Fruit fly (Drosophila melanogaster) whole organism, prepupa: ENCODE measurements around the gene CG14300.

Experiments
- Blimp-1 ChIP-seq: fragments of 200-800 bp; sonication (Bioruptor generic); optimal IDR thresholded peaks from 3 replicates; lab custom pipeline; 2017; ENCODE audit warnings: missing biosample characterization, missing genetic modification characterization, mild to moderate bottlenecking, moderate library complexity, missing genetic modification reagents
- CG10631 ChIP-seq: fragments of 200-800 bp; sonication (Bioruptor generic); optimal IDR thresholded peaks from 2 replicates; lab custom pipeline; 2016; ENCODE audit warnings: missing biosample characterization, missing genetic modification characterization
- CG10669 ChIP-seq: fragments of 200-800 bp; sonication (Bioruptor generic); optimal IDR thresholded peaks from 3 replicates; lab custom pipeline; 2018; ENCODE audit warnings: missing biosample characterization, mild to moderate bottlenecking, missing genetic modification characterization, moderate library complexity
- CG11762 ChIP-seq: fragments of 200-800 bp; sonication (Bioruptor generic); optimal IDR thresholded peaks from 3 replicates; lab custom pipeline; 2016; ENCODE audit warnings: missing biosample characterization, missing genetic modification characterization; ENCODE audit not compliant: insufficient read depth
- CG11902 ChIP-seq: fragments of 200-800 bp; sonication (Bioruptor generic); optimal IDR thresholded peaks from 3 replicates; lab custom pipeline; 2016; ENCODE audit warnings: missing biosample characterization, missing genetic modification characterization
- CG16779 ChIP-seq: fragments of 200-800 bp; sonication (Bioruptor generic); optimal IDR thresholded peaks from 3 replicates; lab custom pipeline; 2017; ENCODE audit warnings: missing biosample characterization, mild to moderate bottlenecking, missing genetic modification characterization
- CG31627 ChIP-seq: fragments of 200-800 bp; sonication (Bioruptor generic); optimal IDR thresholded peaks from 3 replicates; lab custom pipeline; 2016; ENCODE audit warnings: missing biosample characterization, missing genetic modification characterization
- CG32006 ChIP-seq: fragments of 200-800 bp; sonication (Bioruptor generic); optimal IDR thresholded peaks from 3 replicates; lab custom pipeline; 2017; ENCODE audit warnings: missing biosample characterization, mild to moderate bottlenecking, missing genetic modification characterization
- CG34406 ChIP-seq: fragments of 200-800 bp; sonication (Bioruptor generic); optimal IDR thresholded peaks from 3 replicates; lab custom pipeline; 2016; ENCODE audit warnings: missing biosample characterization, missing genetic modification characterization
- CG3919 ChIP-seq: fragments of 200-800 bp; sonication (Bioruptor generic); optimal IDR thresholded peaks from 3 replicates; lab custom pipeline; 2016; ENCODE audit warnings: missing biosample characterization, missing genetic modification characterization
- CG4318 ChIP-seq: fragments of 200-800 bp; sonication (Bioruptor generic); optimal IDR thresholded peaks from 3 replicates; lab custom pipeline; 2017; ENCODE audit warnings: missing biosample characterization, mild to moderate bottlenecking, missing genetic modification characterization
- CG6163 ChIP-seq: fragments of 200-800 bp; sonication (Bioruptor generic); IDR thresholded peaks from 3 replicates; pipeline ENCODE4 v1.3.6; 2022; ENCODE audit warnings: missing biosample characterization, missing genetic modification characterization
- CG6276 ChIP-seq: fragments of 200-800 bp; sonication (Bioruptor generic); optimal IDR thresholded peaks from 2 replicates; lab custom pipeline; 2017; ENCODE audit warnings: missing biosample characterization, mild to moderate bottlenecking, missing genetic modification characterization
- CG6792 ChIP-seq: fragments of 200-800 bp; sonication (Bioruptor generic); optimal IDR thresholded peaks from 3 replicates; lab custom pipeline; 2016; ENCODE audit warnings: missing biosample characterization, missing genetic modification characterization
- CG6808 ChIP-seq: fragments of 200-800 bp; sonication (Bioruptor generic); optimal IDR thresholded peaks from 3 replicates; lab custom pipeline; 2017; ENCODE audit warnings: missing biosample characterization, missing genetic modification characterization, mild to moderate bottlenecking, moderate library complexity, missing genetic modification reagents
- CG6854 ChIP-seq: fragments of 200-800 bp; sonication (Bioruptor generic); optimal IDR thresholded peaks from 2 replicates; lab custom pipeline; 2017; ENCODE audit warnings: missing biosample characterization, mild to moderate bottlenecking, missing genetic modification characterization
- CG7368 ChIP-seq: fragments of 200-800 bp; sonication (Bioruptor generic); optimal IDR thresholded peaks from 3 replicates; lab custom pipeline; 2016; ENCODE audit warnings: missing biosample characterization, missing genetic modification characterization
- CG8119 ChIP-seq: fragments of 200-800 bp; sonication (Bioruptor generic); IDR thresholded peaks from 3 replicates; pipeline ENCODE4 v1.3.6; 2022; ENCODE audit warnings: missing biosample characterization, missing genetic modification characterization
- CG9139 ChIP-seq: fragments of 200-800 bp; sonication (Bioruptor generic); optimal IDR thresholded peaks from 3 replicates; lab custom pipeline; 2017; ENCODE audit warnings: missing biosample characterization, mild to moderate bottlenecking, missing genetic modification characterization
- Eip78C ChIP-seq: fragments of 200-800 bp; sonication (Bioruptor generic); peaks from one replicate; lab custom pipeline; 2016; ENCODE audit warnings: missing biosample characterization, missing genetic modification characterization
- Eip93F ChIP-seq: fragments of 200-800 bp; sonication (Bioruptor generic); optimal IDR thresholded peaks from 2 replicates; lab custom pipeline; 2016; ENCODE audit warnings: missing biosample characterization, mild to moderate bottlenecking, missing genetic modification characterization
- Ets21C ChIP-seq: fragments of 200-800 bp; sonication (Bioruptor generic); optimal IDR thresholded peaks from 3 replicates; lab custom pipeline; 2016; ENCODE audit warnings: missing biosample characterization, missing genetic modification characterization
- Ets96B ChIP-seq: fragments of 200-800 bp; optimal IDR thresholded peaks from 2 replicates; lab custom pipeline; 2019; ENCODE audit warnings: missing biosample characterization, mild to moderate bottlenecking, missing genetic modification characterization, moderate library complexity
- Gug ChIP-seq: fragments of 200-800 bp; sonication (Bioruptor generic); IDR thresholded peaks from 2 replicates; pipeline ENCODE4 v1.3.6; 2022; ENCODE audit warnings: missing biosample characterization, missing genetic modification characterization
- Hr38 ChIP-seq: sonication (Bioruptor generic); optimal IDR thresholded peaks from 2 replicates; lab custom pipeline; 2016; ENCODE audit warnings: missing biosample characterization, missing genetic modification characterization
- Hr39 ChIP-seq: fragments of 200-800 bp; sonication (Bioruptor generic); optimal IDR thresholded peaks from 2 replicates; lab custom pipeline; 2016; ENCODE audit warnings: missing biosample characterization, missing genetic modification characterization
- Lpt ChIP-seq: fragments of 200-800 bp; sonication (Bioruptor generic); optimal IDR thresholded peaks from 3 replicates; lab custom pipeline; 2016; ENCODE audit warnings: missing biosample characterization, missing genetic modification characterization
- Met ChIP-seq: fragments of 200-800 bp; sonication (Bioruptor generic); optimal IDR thresholded peaks from 3 replicates; lab custom pipeline; 2016; ENCODE audit warnings: missing biosample characterization, missing genetic modification characterization
- OdsH ChIP-seq: fragments of 200-800 bp; sonication (Bioruptor generic); optimal IDR thresholded peaks from 3 replicates; lab custom pipeline; 2016; ENCODE audit warnings: missing biosample characterization, missing genetic modification characterization
- Sox14 ChIP-seq: fragments of 200-800 bp; sonication (Bioruptor generic); optimal IDR thresholded peaks from 3 replicates; lab custom pipeline; 2016; ENCODE audit warnings: missing biosample characterization, missing genetic modification characterization
- Sox15 ChIP-seq: fragments of 200-800 bp; sonication (Bioruptor generic); optimal IDR thresholded peaks from 3 replicates; lab custom pipeline; 2016; ENCODE audit warnings: missing biosample characterization, missing genetic modification characterization
- achi ChIP-seq: fragments of 200-800 bp; sonication (Bioruptor generic); optimal IDR thresholded peaks from 3 replicates; lab custom pipeline; 2016; ENCODE audit warnings: missing biosample characterization, missing genetic modification characterization
- acj6 ChIP-seq: fragments of 200-800 bp; sonication (Bioruptor generic); optimal IDR thresholded peaks from 3 replicates; lab custom pipeline; 2016; ENCODE audit warnings: missing biosample characterization, missing genetic modification characterization
- dac ChIP-seq: fragments of 200-800 bp; sonication (Bioruptor generic); optimal IDR thresholded peaks from 2 replicates; lab custom pipeline; 2017; ENCODE audit warnings: missing biosample characterization, mild to moderate bottlenecking, missing genetic modification characterization
- dsx ChIP-seq: fragments of 200-800 bp; optimal IDR thresholded peaks from 3 replicates; lab custom pipeline; 2019; ENCODE audit warnings: missing biosample characterization, mild to moderate bottlenecking, missing genetic modification characterization, moderate library complexity; ENCODE audit not compliant: poor library complexity, severe bottlenecking
- eg ChIP-seq: fragments of 200-800 bp; sonication (Bioruptor generic); IDR thresholded peaks from 3 replicates; pipeline ENCODE4 v1.3.6; 2022; ENCODE audit warnings: missing biosample characterization, missing genetic modification characterization
- esn ChIP-seq: fragments of 200-800 bp; sonication (Bioruptor generic); optimal IDR thresholded peaks from 2 replicates; lab custom pipeline; 2016; ENCODE audit warnings: missing biosample characterization, mild to moderate bottlenecking, missing genetic modification characterization, moderate library complexity
- fd59A ChIP-seq: fragments of 200-800 bp; sonication (Bioruptor generic); optimal IDR thresholded peaks from 2 replicates; lab custom pipeline; 2017; ENCODE audit warnings: missing biosample characterization, mild to moderate bottlenecking, missing genetic modification characterization, missing genetic modification reagents
- fd85E ChIP-seq: fragments of 200-800 bp; sonication (Bioruptor generic); optimal IDR thresholded peaks from 3 replicates; lab custom pipeline; 2016; ENCODE audit warnings: missing biosample characterization, missing genetic modification characterization
- lz ChIP-seq: fragments of 200-800 bp; sonication (Bioruptor generic); optimal IDR thresholded peaks from 3 replicates; lab custom pipeline; 2016; ENCODE audit warnings: missing biosample characterization, missing genetic modification characterization
- net ChIP-seq: fragments of 200-800 bp; sonication (Bioruptor generic); optimal IDR thresholded peaks from 3 replicates; lab custom pipeline; 2016; ENCODE audit warnings: missing biosample characterization, missing genetic modification characterization
- pdm3 ChIP-seq: fragments of 200-800 bp; sonication (Bioruptor generic); optimal IDR thresholded peaks from 3 replicates; lab custom pipeline; 2016; ENCODE audit warnings: missing biosample characterization, missing genetic modification characterization
- salr ChIP-seq, 2 experiments: fragments of 200-800 bp; sonication (Bioruptor generic); optimal IDR thresholded peaks; 3 replicates each; lab custom pipeline; 2016 to 2018; ENCODE audit warnings: missing biosample characterization in 2 of 2, missing genetic modification characterization in 2 of 2, mild to moderate bottlenecking in 1 of 2
- spab ChIP-seq: fragments of 200-800 bp; sonication (Bioruptor generic); optimal IDR thresholded peaks from 2 replicates; lab custom pipeline; 2017; ENCODE audit warnings: missing biosample characterization, mild to moderate bottlenecking, missing genetic modification characterization, missing genetic modification reagents
- ss ChIP-seq, 2 experiments: fragments of 200-800 bp; sonication (Bioruptor generic); optimal IDR thresholded peaks; 2 replicates in 1 of 2; 3 replicates in 1 of 2; lab custom pipeline; 2017 to 2018; ENCODE audit warnings: mild to moderate bottlenecking in 2 of 2, missing biosample characterization in 2 of 2, missing genetic modification characterization in 2 of 2, moderate library complexity in 1 of 2
- vri ChIP-seq: fragments of 200-800 bp; sonication (Bioruptor generic); optimal IDR thresholded peaks from 3 replicates; lab custom pipeline; 2016; ENCODE audit warnings: missing biosample characterization, mild to moderate bottlenecking, missing genetic modification characterization

Gene CG14300

dm6 chr3R:18693611-18694010 lies at the start of gene CG14300:
CG14300 (minus strand) TSS chr3R:18693711.
- no peak for TF ChIP-seq pdm3 (GFP tag; lab: Kevin White, UChicago)
- no peak for TF ChIP-seq acj6 (GFP tag; lab: Kevin White, UChicago)
- TF ChIP-seq CG31627 (GFP tag; lab: Kevin White, UChicago) = no peak
- no peak for TF ChIP-seq ss (GFP tag; optimal IDR thresholded peaks at IDR 0.05; lab: Kevin White, UChicago)
- no peak for TF ChIP-seq Gug
- TF ChIP-seq fd85E = no peak
- TF ChIP-seq, all 60 proteins: peak for 0

dm6 chr3R:18742358-18743269 lies 49.1 kb upstream of the CG14300 start:
- TF ChIP-seq dsx (GFP tag; lab: Kevin White, UChicago) (no peak), CG6854 (no peak), Lpt (no peak), CG6163 (peak; percentile 46; the same call in 2 of the 3 replicates), CG16779 (tag; lab: Kevin White, UChicago) (peak; percentile 1), CG10631 (peak; percentile 41), CG4318 (peak; percentile 39), CG11902 (GFP tag; lab: Kevin White, UChicago) (peak; percentile 14), Hr39 (GFP tag; lab: Kevin White, UChicago) (peak; percentile 64), Met (peak; percentile 69), CG6808 (GFP tag; lab: Kevin White, UChicago) (no peak), Hr38 (GFP tag; lab: Kevin White, UChicago) (no peak), ss (GFP tag; optimal IDR thresholded peaks at IDR 0.05; lab: Kevin White, UChicago) (no peak), achi (GFP tag; lab: Kevin White, UChicago) (peak; percentile 51), CG6792 (no peak), CG32006 (GFP tag; lab: Kevin White, UChicago) (peak; percentile 72), Eip93F (GFP tag; lab: Kevin White, UChicago) (peak; percentile 30), Eip78C (GFP tag; lab: Kevin White, UChicago) (peak; percentile 75), Sox15 (no peak), CG34406 (GFP tag; lab: Kevin White, UChicago) (peak; percentile 21), CG9139 (GFP tag; lab: Kevin White, UChicago) (no peak), Ets96B (no peak), dac (GFP tag; lab: Kevin White, UChicago) (no peak), CG8119 (GFP tag; lab: Robert Waterston, UW) (no peak), Sox14 (peak; percentile 75), CG10669 (GFP tag; lab: Kevin White, UChicago) (peak; percentile 30), vri (peak; percentile 63), CG11762 (no peak), OdsH (GFP tag; lab: Kevin White, UChicago) (peak; percentile 49), Gug (no peak), CG3919 (GFP tag; lab: Kevin White, UChicago) (peak; percentile 52), spab (no peak), fd59A (no peak), fd85E (no peak), salr (GFP tag; optimal IDR thresholded peaks at IDR 0.05; lab: Kevin White, UChicago) (no peak), pdm3 (GFP tag; lab: Kevin White, UChicago) (peak; percentile 62), CG31627 (GFP tag; lab: Kevin White, UChicago) (peak; percentile 67), acj6 (GFP tag; lab: Kevin White, UChicago) (peak; percentile 46), net (GFP tag; lab: Kevin White, UChicago) (no peak), CG7368 (GFP tag; lab: Kevin White, UChicago) (no peak), CG6276 (GFP tag; lab: Kevin White, UChicago) (peak; percentile 18), Blimp-1 (GFP tag; lab: Kevin White, UChicago) (no peak), eg (GFP tag; lab: Robert Waterston, UW) (peak; percentile 46; the same call in 1 of the 3 replicates), Ets21C (GFP tag; lab: Kevin White, UChicago) (peak; percentile 45), lz (GFP tag; lab: Kevin White, UChicago) (peak; percentile 51), esn (GFP tag; lab: Kevin White, UChicago) (peak; percentile 65)
